Fruit fly (Drosophila melanogaster): ENCODE measurements around the gene Eip63E.

- TF ChIP-seq CG34406 (GFP tag; optimal IDR thresholded peaks at IDR 0.05): no peak
- TF ChIP-seq CG10669 (GFP tag; optimal IDR thresholded peaks at IDR 0.05): no peak
- TF ChIP-seq CG4318 (GFP tag; optimal IDR thresholded peaks at IDR 0.05): no peak
- TF ChIP-seq CG11294 (GFP tag; IDR thresholded peaks at IDR 0.05): no peak
- TF ChIP-seq Lpt (GFP tag; optimal IDR thresholded peaks at IDR 0.05): no peak
- TF ChIP-seq esn (GFP tag; optimal IDR thresholded peaks at IDR 0.05): no peak
- TF ChIP-seq Eip75B (GFP tag; optimal IDR thresholded peaks at IDR 0.05): no peak
- no peak for TF ChIP-seq svp (GFP tag)
- TF ChIP-seq net (GFP tag; optimal IDR thresholded peaks at IDR 0.05): no peak
- no peak for TF ChIP-seq Blimp-1 (GFP tag; optimal IDR thresholded peaks at IDR 0.05)
Observed at dm6 chr3L:3479551-3479950, 36.0 kb upstream of the Eip63E start.

All from whole organism, prepupa.